Worm (Caenorhabditis elegans) whole organism, mixed stage, embryonic: ENCODE results near the gene T08G3.11.

Experiments
- M03D4.4 ChIP-seq: sonication (generic microtip); optimal IDR thresholded peaks from 2 replicates; lab custom pipeline; 2017; ENCODE audit warnings: mild to moderate bottlenecking, missing genetic modification characterization, missing compliant biosample characterization
- bed-3 ChIP-seq: fragments of 200-800 bp; sonication (Bioruptor generic); optimal IDR thresholded peaks from 3 replicates; lab custom pipeline; 2018; ENCODE audit warnings: mild to moderate bottlenecking, missing genetic modification characterization, moderate library complexity, missing compliant biosample characterization
- blmp-1 ChIP-seq: fragments of 150-350 bp; optimal IDR thresholded peaks from 2 replicates; lab custom pipeline; 2014; ENCODE audit warnings: missing biosample characterization, missing genetic modification characterization
- ceh-39 ChIP-seq: fragments of 150-350 bp; optimal IDR thresholded peaks from 2 replicates; lab custom pipeline; 2014; ENCODE audit warnings: missing biosample characterization, missing genetic modification characterization
- ceh-43 ChIP-seq: fragments of 200-800 bp; sonication (Bioruptor generic); optimal IDR thresholded peaks from 2 replicates; lab custom pipeline; 2018; ENCODE audit warnings: mild to moderate bottlenecking, missing genetic modification characterization, moderate library complexity, missing compliant biosample characterization
- ceh-83 ChIP-seq: fragments of 200-800 bp; sonication (Bioruptor generic); optimal IDR thresholded peaks from 2 replicates; lab custom pipeline; 2018; ENCODE audit warnings: mild to moderate bottlenecking, missing genetic modification characterization, missing compliant biosample characterization
- ces-1 ChIP-seq: fragments of 150-350 bp; optimal IDR thresholded peaks from 2 replicates; lab custom pipeline; 2014; ENCODE audit warnings: missing biosample characterization, missing genetic modification reagents, missing genetic modification characterization
- cnd-1 ChIP-seq: fragments of 200-800 bp; sonication (Bioruptor generic); optimal IDR thresholded peaks from 2 replicates; lab custom pipeline; 2018; ENCODE audit warnings: mild to moderate bottlenecking, missing genetic modification characterization, missing compliant biosample characterization
- drap-1 ChIP-seq: fragments of 200-800 bp; sonication (Bioruptor generic); optimal IDR thresholded peaks from 3 replicates; lab custom pipeline; 2018; ENCODE audit warnings: mild to moderate bottlenecking, missing genetic modification characterization, missing compliant biosample characterization
- elt-1 ChIP-seq: sonication (generic microtip); optimal IDR thresholded peaks from 2 replicates; lab custom pipeline; 2017; ENCODE audit warnings: missing genetic modification characterization, mild to moderate bottlenecking, missing compliant biosample characterization, antibody characterized with exemption, moderate library complexity, borderline replicate concordance; ENCODE audit not compliant: insufficient read depth
- elt-3 ChIP-seq: fragments of 150-350 bp; optimal IDR thresholded peaks from 2 replicates; lab custom pipeline; 2014; ENCODE audit warnings: missing biosample characterization, missing genetic modification characterization
- flh-1 ChIP-seq: fragments of 200-800 bp; sonication (Bioruptor generic); optimal IDR thresholded peaks from 2 replicates; lab custom pipeline; 2018; ENCODE audit warnings: mild to moderate bottlenecking, missing genetic modification characterization, moderate library complexity, missing compliant biosample characterization
- ham-2 ChIP-seq: fragments of 200-800 bp; sonication (Bioruptor generic); optimal IDR thresholded peaks from 2 replicates; lab custom pipeline; 2018; ENCODE audit warnings: mild to moderate bottlenecking, missing genetic modification characterization, missing compliant biosample characterization
- hlh-1 ChIP-seq: fragments of 150-350 bp; optimal IDR thresholded peaks from 2 replicates; lab custom pipeline; 2014; ENCODE audit warnings: missing biosample characterization, missing genetic modification reagents, missing genetic modification characterization
- lin-13 ChIP-seq: fragments of 150-350 bp; optimal IDR thresholded peaks from 2 replicates; lab custom pipeline; 2014; ENCODE audit warnings: missing biosample characterization, missing genetic modification characterization
- lin-32 ChIP-seq: fragments of 200-800 bp; sonication (Bioruptor generic); optimal IDR thresholded peaks from 2 replicates; lab custom pipeline; 2018; ENCODE audit warnings: mild to moderate bottlenecking, missing genetic modification characterization, missing compliant biosample characterization
- lsy-2 ChIP-seq: fragments of 150-350 bp; optimal IDR thresholded peaks from 2 replicates; lab custom pipeline; 2014; ENCODE audit warnings: missing biosample characterization, missing genetic modification characterization
- mab-5 ChIP-seq: fragments of 150-350 bp; optimal IDR thresholded peaks from 2 replicates; lab custom pipeline; 2014; ENCODE audit warnings: missing biosample characterization, missing genetic modification characterization
- mls-2 ChIP-seq: sonication (generic microtip); optimal IDR thresholded peaks from 2 replicates; lab custom pipeline; 2016; ENCODE audit warnings: mild to moderate bottlenecking, missing genetic modification characterization, moderate library complexity, missing compliant biosample characterization
- nhr-12 ChIP-seq: fragments of 150-350 bp; optimal IDR thresholded peaks from 2 replicates; lab custom pipeline; 2014; ENCODE audit warnings: missing biosample characterization, missing genetic modification characterization
- nhr-2 ChIP-seq: fragments of 150-350 bp; optimal IDR thresholded peaks from 2 replicates; lab custom pipeline; 2014; ENCODE audit warnings: missing biosample characterization, missing genetic modification characterization
- nhr-237 ChIP-seq: fragments of 150-350 bp; optimal IDR thresholded peaks from 2 replicates; lab custom pipeline; 2014; ENCODE audit warnings: missing biosample characterization, missing genetic modification characterization
- nhr-28 ChIP-seq: fragments of 150-350 bp; optimal IDR thresholded peaks from 2 replicates; lab custom pipeline; 2014; ENCODE audit warnings: missing biosample characterization, missing genetic modification characterization
- nhr-76 ChIP-seq: sonication (generic microtip); optimal IDR thresholded peaks from 2 replicates; lab custom pipeline; 2017; ENCODE audit warnings: missing biosample characterization, missing genetic modification characterization
- sem-2 ChIP-seq: fragments of 200-800 bp; sonication (Bioruptor generic); optimal IDR thresholded peaks from 2 replicates; lab custom pipeline; 2018; ENCODE audit warnings: mild to moderate bottlenecking, missing genetic modification characterization, missing compliant biosample characterization
- snpc-4 ChIP-seq: fragments of 150-350 bp; optimal IDR thresholded peaks from 2 replicates; lab custom pipeline; 2014; ENCODE audit warnings: missing biosample characterization, missing genetic modification characterization
- sptf-1 ChIP-seq: sonication (generic microtip); optimal IDR thresholded peaks from 2 replicates; lab custom pipeline; 2017; ENCODE audit warnings: mild to moderate bottlenecking, missing genetic modification characterization, moderate library complexity, missing compliant biosample characterization
- tbx-8 ChIP-seq: fragments of 200-800 bp; sonication (Bioruptor generic); optimal IDR thresholded peaks from 2 replicates; lab custom pipeline; 2018; ENCODE audit warnings: mild to moderate bottlenecking, missing genetic modification characterization, moderate library complexity, missing compliant biosample characterization
- unc-120 ChIP-seq: sonication (generic microtip); optimal IDR thresholded peaks from 2 replicates; lab custom pipeline; 2017; ENCODE audit warnings: missing genetic modification characterization, missing compliant biosample characterization; ENCODE audit not compliant: poor library complexity, severe bottlenecking
- unc-62 ChIP-seq: fragments of 150-350 bp; optimal IDR thresholded peaks from 2 replicates; lab custom pipeline; 2014; ENCODE audit warnings: missing biosample characterization, missing genetic modification reagents, missing genetic modification characterization
- zip-8 ChIP-seq: fragments of 150-350 bp; optimal IDR thresholded peaks from 2 replicates; lab custom pipeline; 2014; ENCODE audit warnings: missing biosample characterization, missing genetic modification characterization

The T08G3.11 gene

DNA sequence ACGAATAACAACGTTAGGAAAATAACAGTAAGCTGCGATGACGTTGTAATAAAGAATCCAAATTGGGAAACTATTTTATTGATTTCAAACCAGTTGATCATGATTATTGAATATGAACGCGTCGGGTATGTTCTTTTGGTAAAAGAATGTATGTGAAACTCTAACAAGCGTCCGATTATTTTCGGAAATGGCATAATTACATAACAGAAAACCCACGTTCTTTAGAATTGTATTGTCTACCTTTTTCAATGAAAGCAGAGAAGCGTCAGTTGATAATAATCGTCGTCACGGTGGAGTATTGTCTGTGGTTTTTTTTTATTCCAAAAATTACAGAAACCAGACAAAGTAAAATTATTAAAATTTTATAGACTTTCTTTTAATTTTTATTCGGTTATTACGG lies 24.1 kb downstream of the T08G3.11 start, which contains the start of gene str-14:
TSS of gene str-14 (minus strand) at position 101 of the 400 bp plus-strand sequence.
- no peak for TF ChIP-seq sem-2 (GFP tag; lab: Kevin White, UChicago)
- no peak for TF ChIP-seq bed-3 (GFP tag; lab: Kevin White, UChicago)
- TF ChIP-seq M03D4.4: no peak
- TF ChIP-seq lin-32 (GFP tag; lab: Kevin White, UChicago): no peak
- no peak for TF ChIP-seq nhr-12
- TF ChIP-seq ceh-83: no peak
- TF ChIP-seq ceh-39 (tag; lab: Kevin White, UChicago): no peak
- no peak for TF ChIP-seq lin-13 (tag; lab: Kevin White, UChicago)
- no peak for TF ChIP-seq nhr-76 (tag; lab: Kevin White, UChicago)
- TF ChIP-seq elt-1: no peak
- TF ChIP-seq, all 35 proteins: peak for 0

ce11 chrV:16447735-16448134 lies 31.4 kb downstream of the T08G3.11 start, which contains the start of gene T08G3.13:
T08G3.13 (plus strand) TSS chrV:16448035.
- TF ChIP-seq mab-5 (no peak), bed-3 (GFP tag; lab: Kevin White, UChicago) (no peak), snpc-4 (tag; lab: Kevin White, UChicago) (no peak), unc-62 (GFP tag; lab: Kevin White, UChicago) (no peak), mls-2 (tag; lab: Kevin White, UChicago) (no peak), zip-8 (no peak), nhr-2 (tag; lab: Kevin White, UChicago) (no peak), ces-1 (no peak)

DNA sequence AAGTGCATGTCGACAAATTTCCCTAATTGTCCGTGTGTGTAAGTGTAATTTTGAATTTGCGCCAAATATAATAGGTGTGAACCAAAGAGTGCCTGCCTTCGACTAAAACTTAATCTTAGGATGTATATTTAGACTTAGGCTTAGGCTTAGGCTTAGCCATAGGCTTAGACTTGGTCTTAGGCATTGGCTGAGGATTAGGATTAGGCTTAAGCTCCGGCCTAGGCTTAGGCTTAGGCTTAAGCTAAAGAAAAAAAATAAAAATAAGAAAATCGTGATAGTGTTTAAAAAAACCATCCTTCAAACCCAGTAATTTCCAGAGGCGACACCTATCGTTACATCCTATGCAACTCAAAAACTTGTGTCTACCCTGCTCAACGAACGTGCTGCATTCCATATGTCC lies 33.0 kb downstream of the T08G3.11 start:
- no peak for TF ChIP-seq mab-5
- TF ChIP-seq ceh-43 (GFP tag; lab: Kevin White, UChicago): no peak
- TF ChIP-seq nhr-2 (tag; lab: Kevin White, UChicago): no peak
- TF ChIP-seq bed-3 (GFP tag; lab: Kevin White, UChicago): no peak
- TF ChIP-seq zip-8: no peak
- TF ChIP-seq, all 35 proteins: peak for 0

- TF ChIP-seq ceh-43 (GFP tag; lab: Kevin White, UChicago) (no peak), unc-120 (tag; lab: Kevin White, UChicago) (no peak), mab-5 (no peak), sem-2 (GFP tag; lab: Kevin White, UChicago) (no peak), bed-3 (GFP tag; lab: Kevin White, UChicago) (no peak), nhr-2 (tag; lab: Kevin White, UChicago) (no peak), cnd-1 (tag; lab: Kevin White, UChicago) (no peak), ceh-39 (tag; lab: Kevin White, UChicago) (no peak), M03D4.4 (no peak), zip-8 (no peak), nhr-12 (no peak), nhr-237 (no peak), tbx-8 (GFP tag; lab: Kevin White, UChicago) (no peak), drap-1 (GFP tag; lab: Kevin White, UChicago) (no peak), hlh-1 (tag; lab: Kevin White, UChicago) (no peak)
Observed at ce11 chrV:16445676-16446075, 33.5 kb downstream of the T08G3.11 start, which contains the start of gene T08G3.6. T08G3.6 (plus strand) TSS chrV:16445976.

DNA sequence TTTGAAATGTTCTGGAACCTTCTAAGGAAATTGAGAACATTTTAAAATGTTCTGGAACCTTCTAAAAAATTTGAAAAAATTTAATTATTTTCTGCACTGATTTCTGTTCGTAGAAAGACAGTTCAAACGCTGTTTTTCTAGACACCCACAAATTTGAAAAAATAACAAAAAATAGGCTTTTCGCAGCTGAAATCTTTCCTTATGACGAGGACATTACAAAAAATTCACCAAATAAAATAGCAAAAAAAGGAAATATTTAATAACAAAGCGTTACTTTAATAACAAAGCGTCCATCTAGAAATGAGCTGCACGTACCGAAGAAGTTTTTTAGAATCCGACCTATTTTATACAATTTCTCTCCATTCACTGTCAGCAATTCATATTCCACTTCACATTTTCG lies 35.5 kb downstream of the T08G3.11 start, which contains the start of gene srh-141:
TSS of gene srh-141 (plus strand) at position 301 of the 400 bp plus-strand sequence.
- no peak for TF ChIP-seq nhr-28 (tag; lab: Kevin White, UChicago)
- no peak for TF ChIP-seq flh-1 (GFP tag; lab: Kevin White, UChicago)
- TF ChIP-seq ham-2 (GFP tag; lab: Kevin White, UChicago): no peak
- no peak for TF ChIP-seq blmp-1 (tag; lab: Kevin White, UChicago)
- no peak for TF ChIP-seq zip-8
- TF ChIP-seq elt-1: no peak
- no peak for TF ChIP-seq ceh-43 (GFP tag; lab: Kevin White, UChicago)
- no peak for TF ChIP-seq mls-2 (tag; lab: Kevin White, UChicago)

ce11 chrV:16437546-16437945 lies 41.6 kb downstream of the T08G3.11 start, which contains the start of gene F26D2.15:
F26D2.15 (plus strand) TSS chrV:16437846.
- TF ChIP-seq nhr-2 (tag; lab: Kevin White, UChicago) (no peak), elt-3 (no peak), sptf-1 (tag; lab: Kevin White, UChicago) (no peak), lsy-2 (tag; lab: Kevin White, UChicago) (no peak)
